Fruit fly (Drosophila melanogaster) whole organism, embryonic: ENCODE measurements around the gene Gdi.
A peak's percentile ranks its signal among the peaks of the same experiment; 100 is the strongest.

ENCODE experiments used
- Asciz ChIP-seq: fragments of 200-800 bp; sonication (Bioruptor generic); optimal IDR thresholded peaks from 2 replicates; lab custom pipeline; 2017; ENCODE audit warnings: missing biosample characterization, mild to moderate bottlenecking, missing genetic modification characterization, missing genetic modification reagents
- Blimp-1 ChIP-seq: fragments of 200-800 bp; sonication (Bioruptor generic); optimal IDR thresholded peaks from 3 replicates; lab custom pipeline; 2018; ENCODE audit warnings: missing biosample characterization, missing genetic modification characterization, mild to moderate bottlenecking, moderate library complexity, missing genetic modification reagents
- CG12769 ChIP-seq: fragments of 200-800 bp; sonication (Bioruptor generic); optimal IDR thresholded peaks from 2 replicates; lab custom pipeline; 2019; ENCODE audit warnings: missing biosample characterization, mild to moderate bottlenecking, missing genetic modification characterization, moderate library complexity
- CG14710 ChIP-seq: fragments of 200-800 bp; sonication (Bioruptor generic); optimal IDR thresholded peaks from 3 replicates; lab custom pipeline; 2019; ENCODE audit warnings: missing biosample characterization, mild to moderate bottlenecking, missing genetic modification characterization, moderate library complexity
- CG15601 ChIP-seq: fragments of 200-800 bp; sonication (Bioruptor generic); optimal IDR thresholded peaks from 3 replicates; lab custom pipeline; 2019; ENCODE audit warnings: missing biosample characterization, mild to moderate bottlenecking, missing genetic modification characterization, moderate library complexity
- CG17359 ChIP-seq: fragments of 200-800 bp; sonication (Bioruptor generic); optimal IDR thresholded peaks from 3 replicates; lab custom pipeline; 2018; ENCODE audit warnings: missing biosample characterization, mild to moderate bottlenecking, missing genetic modification characterization, moderate library complexity
- CG2120 ChIP-seq: fragments of 200-800 bp; sonication (Bioruptor generic); optimal IDR thresholded peaks from 3 replicates; lab custom pipeline; 2016; ENCODE audit warnings: missing biosample characterization, missing genetic modification characterization
- CG2678 ChIP-seq: fragments of 200-800 bp; sonication (Bioruptor generic); optimal IDR thresholded peaks from 3 replicates; lab custom pipeline; 2019; ENCODE audit warnings: missing biosample characterization, mild to moderate bottlenecking, missing genetic modification characterization, moderate library complexity
- CG2712 ChIP-seq: fragments of 200-800 bp; optimal IDR thresholded peaks from 3 replicates; lab custom pipeline; 2019; ENCODE audit warnings: missing biosample characterization, mild to moderate bottlenecking, missing genetic modification characterization, moderate library complexity
- CG3281 ChIP-seq: fragments of 200-800 bp; sonication (Bioruptor generic); optimal IDR thresholded peaks from 3 replicates; lab custom pipeline; 2017; ENCODE audit warnings: missing biosample characterization, mild to moderate bottlenecking, missing genetic modification characterization
- CG33213 ChIP-seq: fragments of 200-800 bp; sonication (Bioruptor generic); optimal IDR thresholded peaks from 3 replicates; lab custom pipeline; 2016; ENCODE audit warnings: missing biosample characterization, missing genetic modification characterization
- CG4424 ChIP-seq: fragments of 200-800 bp; sonication (Bioruptor generic); optimal IDR thresholded peaks from 3 replicates; lab custom pipeline; 2016; ENCODE audit warnings: missing biosample characterization, missing genetic modification characterization
- CG4820 ChIP-seq: fragments of 200-800 bp; sonication (Bioruptor generic); optimal IDR thresholded peaks from 3 replicates; lab custom pipeline; 2016; ENCODE audit warnings: missing biosample characterization, missing genetic modification characterization
- CG8388 ChIP-seq: fragments of 200-800 bp; sonication (Bioruptor generic); optimal IDR thresholded peaks from 2 replicates; lab custom pipeline; 2019; ENCODE audit warnings: missing biosample characterization, mild to moderate bottlenecking, missing genetic modification characterization, moderate library complexity
- CG9817 ChIP-seq: fragments of 200-800 bp; sonication (Bioruptor generic); optimal IDR thresholded peaks from 2 replicates; lab custom pipeline; 2018; ENCODE audit warnings: missing biosample characterization, mild to moderate bottlenecking, missing genetic modification characterization, moderate library complexity
- D ChIP-seq, 2 experiments: fragments of 200-800 bp in 1 of 2; fragments of >200 bp in 1 of 2; sonication (Bioruptor generic) in 1 of 2; optimal IDR thresholded peaks; 2 replicates in 1 of 2; 3 replicates in 1 of 2; lab custom pipeline; 2017; ENCODE audit warnings: mild to moderate bottlenecking in 1 of 2, missing biosample characterization in 1 of 2, missing genetic modification characterization in 1 of 2, missing genetic modification reagents in 1 of 2
- D19A ChIP-seq: fragments of 200-800 bp; optimal IDR thresholded peaks from 3 replicates; lab custom pipeline; 2019; ENCODE audit warnings: missing biosample characterization, mild to moderate bottlenecking, missing genetic modification characterization, moderate library complexity
- Fer1 ChIP-seq: fragments of 200-800 bp; sonication (Bioruptor generic); optimal IDR thresholded peaks from 2 replicates; lab custom pipeline; 2017; ENCODE audit warnings: missing biosample characterization, mild to moderate bottlenecking, missing genetic modification characterization
- HHEX ChIP-seq: fragments of 200-800 bp; sonication (Bioruptor generic); optimal IDR thresholded peaks from 3 replicates; lab custom pipeline; 2017; ENCODE audit warnings: missing biosample characterization, mild to moderate bottlenecking, missing genetic modification characterization, missing genetic modification reagents
- Hr51 ChIP-seq, 2 experiments: fragments of 200-800 bp; sonication (Bioruptor generic); optimal IDR thresholded peaks; 2 replicates in 1 of 2; 3 replicates in 1 of 2; lab custom pipeline; 2016 to 2018; ENCODE audit warnings: missing biosample characterization in 2 of 2, missing genetic modification characterization in 2 of 2, mild to moderate bottlenecking in 1 of 2, moderate library complexity in 1 of 2
- Oli ChIP-seq: fragments of 200-800 bp; sonication (Bioruptor generic); optimal IDR thresholded peaks from 2 replicates; lab custom pipeline; 2018; ENCODE audit warnings: missing biosample characterization, mild to moderate bottlenecking, missing genetic modification characterization, moderate library complexity
- Sox100B ChIP-seq: fragments of 200-800 bp; sonication (Bioruptor generic); optimal IDR thresholded peaks from 3 replicates; lab custom pipeline; 2018; ENCODE audit warnings: missing biosample characterization, mild to moderate bottlenecking, missing genetic modification characterization
- Sry-δ ChIP-seq: fragments of 200-800 bp; sonication (Bioruptor generic); optimal IDR thresholded peaks from 2 replicates; lab custom pipeline; 2016; ENCODE audit warnings: missing biosample characterization, missing genetic modification characterization
- Xrp1 ChIP-seq: fragments of 200-800 bp; sonication (Bioruptor generic); IDR thresholded peaks from 2 replicates; pipeline ENCODE4 v1.3.6; 2022; ENCODE audit warnings: missing biosample characterization, missing genetic modification characterization
- caup ChIP-seq: fragments of 200-800 bp; sonication (Bioruptor generic); optimal IDR thresholded peaks from 3 replicates; lab custom pipeline; 2017; ENCODE audit warnings: missing biosample characterization, mild to moderate bottlenecking, missing genetic modification characterization, moderate library complexity; ENCODE audit not compliant: severe bottlenecking
- crol ChIP-seq: fragments of 200-800 bp; sonication (Bioruptor generic); IDR thresholded peaks from 2 replicates; pipeline ENCODE4 v1.3.6; 2022; ENCODE audit warnings: missing biosample characterization, missing genetic modification characterization
- cwo ChIP-seq: fragments of 200-800 bp; sonication (Bioruptor generic); optimal IDR thresholded peaks from 3 replicates; lab custom pipeline; 2017; ENCODE audit warnings: missing biosample characterization, missing genetic modification characterization, mild to moderate bottlenecking, moderate library complexity, missing genetic modification reagents
- dmrt99B ChIP-seq: fragments of 200-800 bp; sonication (Bioruptor generic); optimal IDR thresholded peaks from 2 replicates; lab custom pipeline; 2018; ENCODE audit warnings: missing biosample characterization, mild to moderate bottlenecking, missing genetic modification characterization, moderate library complexity
- dpn ChIP-seq, 2 experiments: fragments of 200-800 bp; sonication (Bioruptor generic); optimal IDR thresholded peaks; 3 replicates each; lab custom pipeline; 2016; ENCODE audit warnings: missing biosample characterization in 2 of 2, missing genetic modification characterization in 2 of 2
- eyg ChIP-seq: fragments of 200-800 bp; sonication (Bioruptor generic); optimal IDR thresholded peaks from 3 replicates; lab custom pipeline; 2016; ENCODE audit warnings: missing biosample characterization, missing genetic modification characterization
- fd96Cb ChIP-seq: fragments of 200-800 bp; sonication (Bioruptor generic); optimal IDR thresholded peaks from 2 replicates; lab custom pipeline; 2018; ENCODE audit warnings: missing biosample characterization, mild to moderate bottlenecking, missing genetic modification characterization, moderate library complexity
- gem ChIP-seq: fragments of 200-800 bp; sonication (Bioruptor generic); optimal IDR thresholded peaks from 2 replicates; lab custom pipeline; 2019; ENCODE audit warnings: missing biosample characterization, mild to moderate bottlenecking, missing genetic modification characterization, moderate library complexity
- grau ChIP-seq: fragments of 200-800 bp; optimal IDR thresholded peaks from 3 replicates; lab custom pipeline; 2019; ENCODE audit warnings: missing biosample characterization, mild to moderate bottlenecking, missing genetic modification characterization, moderate library complexity
- gsb-n ChIP-seq: fragments of 200-800 bp; sonication (Bioruptor generic); optimal IDR thresholded peaks from 3 replicates; lab custom pipeline; 2018; ENCODE audit warnings: missing biosample characterization, mild to moderate bottlenecking, missing genetic modification characterization
- gt ChIP-seq: fragments of 200-800 bp; sonication (Bioruptor generic); IDR thresholded peaks from 2 replicates; pipeline ENCODE4 v1.3.6; 2022; ENCODE audit warnings: missing biosample characterization, missing genetic modification characterization
- kah ChIP-seq: fragments of 200-800 bp; sonication (Bioruptor generic); optimal IDR thresholded peaks from 2 replicates; lab custom pipeline; 2018; ENCODE audit warnings: missing biosample characterization, mild to moderate bottlenecking, missing genetic modification characterization
- kni ChIP-seq: fragments of 200-800 bp; sonication (Bioruptor generic); optimal IDR thresholded peaks from 3 replicates; lab custom pipeline; 2017; ENCODE audit warnings: mild to moderate bottlenecking, missing biosample characterization, missing genetic modification reagents, missing genetic modification characterization
- oc ChIP-seq: fragments of 200-800 bp; sonication (Bioruptor generic); optimal IDR thresholded peaks from 2 replicates; lab custom pipeline; 2018; ENCODE audit warnings: missing biosample characterization, mild to moderate bottlenecking, missing genetic modification characterization, moderate library complexity
- prd ChIP-seq, 3 experiments: fragments of >200 bp in 2 of 3; fragments of 200-800 bp in 1 of 3; sonication (Bioruptor generic) in 1 of 3; optimal IDR thresholded peaks in 2 of 3; IDR thresholded peaks in 1 of 3; 2 replicates in 2 of 3; 3 replicates in 1 of 3; pipeline versions ENCODE4 v1.3.6 to Lab custom; 2017 to 2022; ENCODE audit warnings: missing biosample characterization in 1 of 3, missing genetic modification characterization in 1 of 3
- pum ChIP-seq: fragments of 200-800 bp; sonication (Bioruptor generic); optimal IDR thresholded peaks from 2 replicates; lab custom pipeline; 2016; ENCODE audit warnings: missing biosample characterization, missing genetic modification characterization
- run ChIP-seq: fragments of 200-800 bp; sonication (Bioruptor generic); optimal IDR thresholded peaks from 3 replicates; lab custom pipeline; 2018; ENCODE audit warnings: missing biosample characterization, mild to moderate bottlenecking, missing genetic modification characterization
- sens ChIP-seq: fragments of 200-800 bp; sonication (Bioruptor generic); peaks from one replicate; lab custom pipeline; 2016; ENCODE audit warnings: missing biosample characterization, missing genetic modification characterization
- tio ChIP-seq: fragments of 200-800 bp; sonication (Bioruptor generic); optimal IDR thresholded peaks from 2 replicates; lab custom pipeline; 2017; ENCODE audit warnings: missing biosample characterization, missing genetic modification characterization, inconsistent platforms
- vvl ChIP-seq: fragments of 200-800 bp; sonication (Bioruptor generic); IDR thresholded peaks from 2 replicates; pipeline ENCODE4 v1.3.6; 2022; ENCODE audit warnings: missing biosample characterization, missing genetic modification characterization
- zf30C ChIP-seq: fragments of 200-800 bp; sonication (Bioruptor generic); optimal IDR thresholded peaks from 3 replicates; lab custom pipeline; 2018; ENCODE audit warnings: missing biosample characterization, mild to moderate bottlenecking, missing genetic modification characterization

Gene Gdi

dm6 chr2L:9506535-9507036, 11.9 kb upstream of the Gdi start (continued):
- TF ChIP-seq kah (GFP tag; lab: Kevin White, UChicago) (no peak), CG3281 (GFP tag; lab: Kevin White, UChicago) (peak; percentile 4), CG9817 (tag; lab: Kevin White, UChicago) (no peak), zf30C (GFP tag; lab: Kevin White, UChicago) (no peak), CG2712 (tag; lab: Kevin White, UChicago) (no peak), CG12769 (tag; lab: Kevin White, UChicago) (peak; percentile 41), CG33213 (no peak), Sry-δ (GFP tag; lab: Kevin White, UChicago) (no peak), pum (GFP tag; lab: Kevin White, UChicago) (no peak)

- peak in 1 of 2 experiments; percentile 29 for TF ChIP-seq Hr51 (GFP tag; optimal IDR thresholded peaks at IDR 0.05; lab: Kevin White, UChicago)
- TF ChIP-seq oc (tag; lab: Kevin White, UChicago), result peak; percentile 30
- TF ChIP-seq grau (tag; lab: Kevin White, UChicago), result peak; percentile 2
- TF ChIP-seq CG17359 (tag; lab: Kevin White, UChicago), result peak; percentile 48
- peak; percentile 54 for TF ChIP-seq Asciz (GFP tag; lab: Kevin White, UChicago)
- TF ChIP-seq gem (tag; lab: Kevin White, UChicago), result peak; percentile 53
- TF ChIP-seq run, result no peak
- peak in 1 of 2 experiments; percentile 16 for TF ChIP-seq dpn (GFP tag; optimal IDR thresholded peaks at IDR 0.05; lab: Kevin White, UChicago)
- TF ChIP-seq tio (GFP tag; lab: Kevin White, UChicago), result no peak
- peak; percentile 35; the same call in 1 of the 2 replicates for TF ChIP-seq Xrp1
- peak; percentile 51 for TF ChIP-seq kni (GFP tag; lab: Kevin White, UChicago)
- peak; percentile 35 for TF ChIP-seq D19A (tag; lab: Kevin White, UChicago)
- peak; percentile 16 for TF ChIP-seq CG14710
- peak; percentile 62 for TF ChIP-seq Blimp-1 (GFP tag; lab: Kevin White, UChicago)
- no peak for TF ChIP-seq prd (optimal IDR thresholded peaks at IDR 0.05; lab: Kevin White, UChicago)
- peak; percentile 35; the same call in 1 of the 3 replicates for TF ChIP-seq prd (GFP tag; IDR thresholded peaks at IDR 0.05; lab: Robert Waterston, UW)
- peak; percentile 53; the same call in 1 of the 2 replicates for TF ChIP-seq vvl (GFP tag; lab: Robert Waterston, UW)
- TF ChIP-seq caup, result no peak
- TF ChIP-seq fd96Cb (tag; lab: Kevin White, UChicago), result peak; percentile 42
- TF ChIP-seq CG8388, result peak; percentile 45
- TF ChIP-seq Oli, result peak; percentile 29
- TF ChIP-seq CG4820 (GFP tag; lab: Kevin White, UChicago), result peak; percentile 6
- peak; percentile 30 for TF ChIP-seq CG2678 (tag; lab: Kevin White, UChicago)
- peak; percentile 45 for TF ChIP-seq dmrt99B (tag; lab: Kevin White, UChicago)
- no peak for TF ChIP-seq gt (GFP tag; lab: Robert Waterston, UW)
- TF ChIP-seq HHEX (GFP tag; lab: Kevin White, UChicago), result peak; percentile 26
- peak; percentile 21 for TF ChIP-seq cwo (GFP tag; lab: Kevin White, UChicago)
- peak; percentile 34 for TF ChIP-seq gsb-n
- peak; percentile 22 for TF ChIP-seq CG15601 (tag; lab: Kevin White, UChicago)
- TF ChIP-seq D (optimal IDR thresholded peaks at IDR 0.05; lab: Kevin White, UChicago), result no peak
- TF ChIP-seq D (GFP tag; optimal IDR thresholded peaks at IDR 0.05; lab: Kevin White, UChicago), result peak; percentile 22
- no peak for TF ChIP-seq CG2120
- peak; percentile 57 for TF ChIP-seq sens (GFP tag; lab: Kevin White, UChicago)
- peak; percentile 38 for TF ChIP-seq CG4424 (GFP tag; lab: Kevin White, UChicago)
- TF ChIP-seq eyg (GFP tag; lab: Kevin White, UChicago), result no peak
- TF ChIP-seq crol (GFP tag; lab: Robert Waterston, UW), result peak; percentile 56
- TF ChIP-seq Fer1 (GFP tag; lab: Kevin White, UChicago), result no peak
- TF ChIP-seq Sox100B (GFP tag; lab: Kevin White, UChicago), result peak; percentile 26
These were observed 10.9 kb upstream of the Gdi start for dm6 chr2L:9505372-9506103.
